Worm (Caenorhabditis elegans) whole organism, midembryonic: ENCODE measurements around the gene ule-3.

ENCODE experiments used
- klf-2 ChIP-seq: fragments of 200-800 bp; sonication (Bioruptor generic); conservative IDR thresholded peaks from 2 replicates; pipeline ENCODE4 v1.3.6; 2022; ENCODE audit warnings: missing genetic modification reagents, missing genetic modification characterization, missing compliant biosample characterization
- tab-1 ChIP-seq: fragments of 200-800 bp; sonication (Bioruptor generic); IDR thresholded peaks from 2 replicates; pipeline ENCODE4 v1.3.6; 2022; ENCODE audit warnings: missing genetic modification characterization, missing compliant biosample characterization
- ztf-23 ChIP-seq: fragments of 200-800 bp; sonication (Bioruptor generic); IDR thresholded peaks from 2 replicates; pipeline ENCODE4 v1.3.6; 2022; ENCODE audit warnings: missing genetic modification reagents, missing genetic modification characterization, missing compliant biosample characterization

DNA sequence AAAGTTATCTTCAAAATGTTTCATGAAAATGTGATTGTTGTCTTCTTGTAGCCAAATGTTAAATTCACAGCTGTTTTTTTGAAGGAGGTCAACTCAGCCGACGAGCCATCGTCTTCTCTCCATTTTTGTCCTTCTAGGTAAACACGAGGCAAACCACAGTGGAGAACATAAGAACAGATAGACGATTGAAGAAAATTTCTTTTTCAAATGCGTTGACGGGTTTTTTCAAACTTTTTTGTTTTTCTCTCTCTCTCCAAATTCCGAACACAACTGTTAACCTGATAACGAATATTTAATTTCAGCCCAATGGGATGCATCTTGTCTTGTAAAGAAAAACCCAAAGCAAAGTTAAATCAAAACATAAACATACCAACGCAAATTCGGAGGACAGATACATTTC is 1.9 kb downstream of the ule-3 start, which contains the start of gene D1054.19:
- TF ChIP-seq klf-2 (GFP tag; lab: Robert Waterston, UW), result no peak
- TF ChIP-seq tab-1 (GFP tag; lab: Robert Waterston, UW), result no peak
- no peak for TF ChIP-seq ztf-23 (GFP tag; lab: Robert Waterston, UW)
